Worm (Caenorhabditis elegans) whole organism, L4 larva: ENCODE measurements around the gene R04F11.5.
A peak's percentile ranks its signal among the peaks of the same experiment; 100 is the strongest.

Experiments
- ceh-62 ChIP-seq: sonication (generic microtip); optimal IDR thresholded peaks from 2 replicates; lab custom pipeline; 2017; ENCODE audit warnings: missing biosample characterization, missing genetic modification characterization
- lim-7 ChIP-seq: fragments of 200-800 bp; sonication (Bioruptor generic); IDR thresholded peaks from 2 replicates; pipeline ENCODE4 v1.3.6; 2022; ENCODE audit warnings: missing genetic modification characterization, missing compliant biosample characterization
- mdl-1 ChIP-seq, 2 experiments: fragments of 150-350 bp in 1 of 2; sonication (generic microtip) in 1 of 2; optimal IDR thresholded peaks; 2 replicates each; lab custom pipeline; 2014 to 2017; ENCODE audit warnings: missing biosample characterization in 2 of 2, missing genetic modification characterization in 2 of 2
- nhr-10 ChIP-seq: fragments of 150-350 bp; optimal IDR thresholded peaks from 2 replicates; lab custom pipeline; 2014; ENCODE audit warnings: missing biosample characterization, missing genetic modification characterization
- nhr-41 ChIP-seq: fragments of 200-800 bp; sonication (Bioruptor generic); IDR thresholded peaks from 2 replicates; pipeline ENCODE4 v1.3.6; 2022; ENCODE audit warnings: missing genetic modification reagents, missing genetic modification characterization, missing compliant biosample characterization
- nhr-6 ChIP-seq: fragments of 150-350 bp; optimal IDR thresholded peaks from 2 replicates; lab custom pipeline; 2014; ENCODE audit warnings: missing biosample characterization, missing genetic modification characterization
- saeg-2 ChIP-seq: fragments of 200-800 bp; sonication (Bioruptor generic); IDR thresholded peaks from 2 replicates; pipeline ENCODE4 v1.3.6; 2022; ENCODE audit warnings: missing genetic modification reagents, missing genetic modification characterization, missing compliant biosample characterization
- zip-2 ChIP-seq: fragments of 150-350 bp; optimal IDR thresholded peaks from 2 replicates; lab custom pipeline; 2014; ENCODE audit warnings: missing biosample characterization, missing genetic modification characterization
- ztf-11 ChIP-seq: fragments of 150-350 bp; optimal IDR thresholded peaks from 2 replicates; lab custom pipeline; 2014; ENCODE audit warnings: missing biosample characterization, missing genetic modification characterization

- no peak for TF ChIP-seq lim-7
- no peak for TF ChIP-seq ceh-62 (tag; lab: Kevin White, UChicago)
- TF ChIP-seq ztf-11 (tag; lab: Kevin White, UChicago) = no peak
- TF ChIP-seq nhr-41 (GFP tag; lab: Robert Waterston, UW) = no peak
- TF ChIP-seq zip-2 (tag; lab: Kevin White, UChicago) = no peak
- TF ChIP-seq nhr-6 = peak; percentile 76
- no peak for TF ChIP-seq nhr-10 (tag; lab: Kevin White, UChicago)
- TF ChIP-seq saeg-2 (GFP tag; lab: Robert Waterston, UW) = no peak
- TF ChIP-seq mdl-1 (tag; optimal IDR thresholded peaks at IDR 0.05; lab: Kevin White, UChicago) = no peak
These were observed 29.2 kb downstream of the R04F11.5 start, which contains the start of gene rskd-1 for ce11 chrV:12288577-12288976.
